Worm (Caenorhabditis elegans) whole organism, L4 larva: Measurements from ENCODE around the gene npp-10.
A peak's percentile ranks its signal among the peaks of the same experiment; 100 is the strongest.

Experiments used
- D1046.2 ChIP-seq: fragments of 200-800 bp; sonication (Bioruptor generic); IDR thresholded peaks from 2 replicates; pipeline ENCODE4 v1.3.6; 2022; ENCODE audit warnings: missing genetic modification characterization, missing compliant biosample characterization
- F10B5.3 ChIP-seq: sonication (generic microtip); optimal IDR thresholded peaks from 2 replicates; lab custom pipeline; 2016; ENCODE audit warnings: mild to moderate bottlenecking, missing genetic modification characterization, missing compliant biosample characterization
- F37D6.2 ChIP-seq: sonication (generic microtip); optimal IDR thresholded peaks from 2 replicates; lab custom pipeline; 2016; ENCODE audit warnings: mild to moderate bottlenecking, missing genetic modification characterization, missing compliant biosample characterization
- Y75B8A.6 ChIP-seq: fragments of 200-800 bp; sonication (Bioruptor generic); IDR thresholded peaks from 2 replicates; pipeline ENCODE4 v1.3.6; 2022; ENCODE audit warnings: missing genetic modification reagents, missing genetic modification characterization, missing compliant biosample characterization
- ZK337.2 ChIP-seq: fragments of 200-800 bp; sonication (Bioruptor generic); IDR thresholded peaks from 2 replicates; pipeline ENCODE4 v1.3.6; 2022; ENCODE audit warnings: missing genetic modification reagents, missing genetic modification characterization, missing compliant biosample characterization
- aha-1 ChIP-seq: fragments of 150-350 bp; peaks from one replicate; lab custom pipeline; 2014; ENCODE audit warnings: missing biosample characterization, missing genetic modification characterization
- aly-2 ChIP-seq: sonication (generic microtip); optimal IDR thresholded peaks from 2 replicates; lab custom pipeline; 2018; ENCODE audit warnings: missing biosample characterization, missing genetic modification characterization
- ama-1 ChIP-seq: fragments of 150-350 bp; optimal IDR thresholded peaks from 2 replicates; lab custom pipeline; 2014; ENCODE audit warnings: inconsistent platforms, mixed read lengths
- ceh-28 ChIP-seq: fragments of 150-350 bp; optimal IDR thresholded peaks from 2 replicates; lab custom pipeline; 2014; ENCODE audit warnings: missing biosample characterization, missing genetic modification reagents, missing genetic modification characterization
- ceh-32 ChIP-seq: sonication (generic microtip); optimal IDR thresholded peaks from 2 replicates; lab custom pipeline; 2016; ENCODE audit warnings: mild to moderate bottlenecking, missing genetic modification characterization, missing compliant biosample characterization; ENCODE audit not compliant: poor library complexity
- ceh-44 ChIP-seq: fragments of 200-800 bp; sonication (Bioruptor generic); IDR thresholded peaks from 2 replicates; pipeline ENCODE4 v1.3.6; 2022; ENCODE audit warnings: missing genetic modification reagents, missing genetic modification characterization, missing compliant biosample characterization
- ceh-62 ChIP-seq: sonication (generic microtip); optimal IDR thresholded peaks from 2 replicates; lab custom pipeline; 2017; ENCODE audit warnings: missing biosample characterization, missing genetic modification characterization
- ces-1 ChIP-seq: fragments of 150-350 bp; sonication (generic microtip); optimal IDR thresholded peaks from 4 replicates; lab custom pipeline; 2014; ENCODE audit warnings: missing biosample characterization, missing genetic modification reagents, missing genetic modification characterization
- ctbp-1 ChIP-seq: fragments of 200-800 bp; sonication (Bioruptor generic); IDR thresholded peaks from 2 replicates; pipeline ENCODE4 v1.3.6; 2022; ENCODE audit warnings: missing genetic modification reagents, missing genetic modification characterization, missing compliant biosample characterization
- dpl-1 ChIP-seq: fragments of 150-350 bp; optimal IDR thresholded peaks from 2 replicates; lab custom pipeline; 2014; ENCODE audit warnings: missing biosample characterization, missing genetic modification reagents, missing genetic modification characterization
- duxl-1 ChIP-seq: sonication (generic microtip); optimal IDR thresholded peaks from 2 replicates; lab custom pipeline; 2016; ENCODE audit warnings: mild to moderate bottlenecking, missing genetic modification characterization, moderate library complexity, missing compliant biosample characterization; ENCODE audit not compliant: poor library complexity
- egl-43 ChIP-seq: fragments of 200-800 bp; sonication (Bioruptor generic); IDR thresholded peaks from 2 replicates; pipeline ENCODE4 v1.3.6; 2022; ENCODE audit warnings: missing genetic modification reagents, missing genetic modification characterization, missing compliant biosample characterization
- fos-1 ChIP-seq: fragments of 150-350 bp; optimal IDR thresholded peaks from 2 replicates; lab custom pipeline; 2014; ENCODE audit warnings: missing biosample characterization, missing genetic modification characterization
- gei-8 ChIP-seq: fragments of 200-800 bp; sonication (Bioruptor generic); optimal IDR thresholded peaks from 2 replicates; lab custom pipeline; 2018; ENCODE audit warnings: mild to moderate bottlenecking, missing genetic modification characterization, missing compliant biosample characterization
- hlh-11 ChIP-seq: fragments of 200-800 bp; sonication (Bioruptor generic); optimal IDR thresholded peaks from 2 replicates; lab custom pipeline; 2018; ENCODE audit warnings: mild to moderate bottlenecking, missing genetic modification characterization, missing compliant biosample characterization
- hlh-30 ChIP-seq: sonication (generic microtip); optimal IDR thresholded peaks from 2 replicates; lab custom pipeline; 2017; ENCODE audit warnings: antibody characterized with exemption, mild to moderate bottlenecking, missing genetic modification characterization, missing compliant biosample characterization; ENCODE audit not compliant: insufficient read depth
- jun-1 ChIP-seq: fragments of 150-350 bp; optimal IDR thresholded peaks from 2 replicates; lab custom pipeline; 2014; ENCODE audit warnings: missing biosample characterization, missing genetic modification reagents, missing genetic modification characterization
- lim-7 ChIP-seq: fragments of 200-800 bp; sonication (Bioruptor generic); IDR thresholded peaks from 2 replicates; pipeline ENCODE4 v1.3.6; 2022; ENCODE audit warnings: missing genetic modification characterization, missing compliant biosample characterization
- lir-3 ChIP-seq: sonication (generic microtip); optimal IDR thresholded peaks from 2 replicates; lab custom pipeline; 2016; ENCODE audit warnings: mild to moderate bottlenecking, missing genetic modification characterization, missing compliant biosample characterization
- lsy-2 ChIP-seq, 2 experiments: fragments of 150-350 bp in 1 of 2; sonication (generic microtip) in 1 of 2; optimal IDR thresholded peaks; 2 replicates each; lab custom pipeline; 2014 to 2017; ENCODE audit warnings: missing biosample characterization in 2 of 2, missing genetic modification characterization in 2 of 2
- madf-9 ChIP-seq: fragments of 200-800 bp; sonication (Bioruptor generic); conservative IDR thresholded peaks from 2 replicates; pipeline ENCODE4 v1.3.6; 2022; ENCODE audit warnings: missing genetic modification reagents, missing genetic modification characterization, missing compliant biosample characterization
- mep-1 ChIP-seq: fragments of 150-350 bp; sonication (generic microtip); optimal IDR thresholded peaks from 3 replicates; lab custom pipeline; 2014; ENCODE audit warnings: missing biosample characterization, missing genetic modification characterization
- mxl-3 ChIP-seq: fragments of 200-800 bp; sonication (Bioruptor generic); optimal IDR thresholded peaks from 2 replicates; lab custom pipeline; 2018; ENCODE audit warnings: mild to moderate bottlenecking, missing genetic modification characterization, missing compliant biosample characterization
- nhr-10 ChIP-seq: fragments of 150-350 bp; optimal IDR thresholded peaks from 2 replicates; lab custom pipeline; 2014; ENCODE audit warnings: missing biosample characterization, missing genetic modification characterization
- nhr-237 ChIP-seq: sonication (generic microtip); optimal IDR thresholded peaks from 2 replicates; lab custom pipeline; 2017; ENCODE audit warnings: missing biosample characterization, missing genetic modification characterization
- nhr-25 ChIP-seq: sonication (generic microtip); optimal IDR thresholded peaks from 2 replicates; lab custom pipeline; 2017; ENCODE audit warnings: missing genetic modification characterization, mild to moderate bottlenecking, missing compliant biosample characterization, antibody characterized with exemption, moderate library complexity, borderline replicate concordance; ENCODE audit not compliant: insufficient read depth
- nhr-48 ChIP-seq: sonication (generic microtip); optimal IDR thresholded peaks from 2 replicates; lab custom pipeline; 2016; ENCODE audit warnings: mild to moderate bottlenecking, missing genetic modification characterization, missing compliant biosample characterization
- nhr-76 ChIP-seq: fragments of 150-350 bp; optimal IDR thresholded peaks from 2 replicates; lab custom pipeline; 2014; ENCODE audit warnings: missing biosample characterization, missing genetic modification characterization
- php-3 ChIP-seq: fragments of 200-800 bp; sonication (Bioruptor generic); IDR thresholded peaks from 2 replicates; pipeline ENCODE4 v1.3.6; 2022; ENCODE audit warnings: missing genetic modification reagents, missing genetic modification characterization, missing compliant biosample characterization
- rbr-2 ChIP-seq: sonication (generic microtip); optimal IDR thresholded peaks from 2 replicates; lab custom pipeline; 2016; ENCODE audit warnings: missing genotype, missing genetic modification characterization, missing compliant biosample characterization
- saeg-2 ChIP-seq: fragments of 200-800 bp; sonication (Bioruptor generic); IDR thresholded peaks from 2 replicates; pipeline ENCODE4 v1.3.6; 2022; ENCODE audit warnings: missing genetic modification reagents, missing genetic modification characterization, missing compliant biosample characterization
- set-16 ChIP-seq: fragments of 200-800 bp; sonication (Bioruptor generic); IDR thresholded peaks from 2 replicates; pipeline ENCODE4 v1.3.6; 2022; ENCODE audit warnings: missing genetic modification reagents, missing genetic modification characterization, missing compliant biosample characterization
- skn-1 ChIP-seq: fragments of 150-350 bp; optimal IDR thresholded peaks from 2 replicates; lab custom pipeline; 2014; ENCODE audit warnings: missing biosample characterization, missing genetic modification characterization
- snpc-1.2 ChIP-seq: fragments of 200-800 bp; sonication (Bioruptor generic); IDR thresholded peaks from 2 replicates; pipeline ENCODE4 v1.3.6; 2022; ENCODE audit warnings: missing genetic modification reagents, missing genetic modification characterization, missing compliant biosample characterization
- snpc-4 ChIP-seq: fragments of 150-350 bp; optimal IDR thresholded peaks from 2 replicates; lab custom pipeline; 2014; ENCODE audit warnings: missing biosample characterization, missing genetic modification characterization
- unc-130 ChIP-seq: sonication (generic microtip); optimal IDR thresholded peaks from 2 replicates; lab custom pipeline; 2016; ENCODE audit warnings: missing genetic modification reagents, missing genetic modification characterization, missing compliant biosample characterization
- unc-39 ChIP-seq: sonication (generic microtip); optimal IDR thresholded peaks from 2 replicates; lab custom pipeline; 2017; ENCODE audit warnings: missing biosample characterization, missing genetic modification characterization
- zfp-3 ChIP-seq: fragments of 200-800 bp; sonication (Bioruptor generic); conservative IDR thresholded peaks from 2 replicates; pipeline ENCODE4 v1.3.6; 2022; ENCODE audit warnings: missing genetic modification reagents, missing genetic modification characterization, missing compliant biosample characterization
- zip-11 ChIP-seq: fragments of 200-800 bp; sonication (Bioruptor generic); IDR thresholded peaks from 2 replicates; pipeline ENCODE4 v1.3.6; 2022; ENCODE audit warnings: missing genetic modification characterization, missing compliant biosample characterization
- ztf-11 ChIP-seq: fragments of 150-350 bp; optimal IDR thresholded peaks from 2 replicates; lab custom pipeline; 2014; ENCODE audit warnings: missing biosample characterization, missing genetic modification characterization

The npp-10 gene

DNA sequence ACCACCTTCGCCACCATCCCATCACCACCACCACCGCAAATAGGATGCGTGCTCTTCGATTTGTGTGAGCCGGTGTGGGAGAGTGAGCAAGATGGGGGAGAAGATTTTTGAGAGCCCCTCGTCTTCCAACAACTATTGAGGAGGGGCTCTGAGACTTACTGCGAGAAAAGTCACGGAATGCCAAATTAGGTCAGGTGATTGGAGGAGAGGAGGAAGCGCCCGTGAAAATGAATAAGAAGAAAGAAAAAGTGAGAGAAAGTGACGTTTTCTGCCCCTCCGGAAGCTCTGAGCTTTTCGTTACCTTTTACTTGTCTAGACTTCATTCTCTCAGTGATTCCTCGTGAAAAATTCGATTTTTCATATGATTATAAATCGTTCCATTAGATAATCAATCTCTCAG, 20.7 kb downstream of the npp-10 start:
- TF ChIP-seq ctbp-1 (GFP tag; lab: Robert Waterston, UW) (0 out of 2 replicates have a peak, but pooled peaks have one; percentile 8), snpc-4 (no peak), set-16 (0 out of 2 replicates have a peak, but pooled peaks have one; percentile 31), nhr-48 (tag; lab: Kevin White, UChicago) (no peak), hlh-30 (peak; percentile 30)

DNA sequence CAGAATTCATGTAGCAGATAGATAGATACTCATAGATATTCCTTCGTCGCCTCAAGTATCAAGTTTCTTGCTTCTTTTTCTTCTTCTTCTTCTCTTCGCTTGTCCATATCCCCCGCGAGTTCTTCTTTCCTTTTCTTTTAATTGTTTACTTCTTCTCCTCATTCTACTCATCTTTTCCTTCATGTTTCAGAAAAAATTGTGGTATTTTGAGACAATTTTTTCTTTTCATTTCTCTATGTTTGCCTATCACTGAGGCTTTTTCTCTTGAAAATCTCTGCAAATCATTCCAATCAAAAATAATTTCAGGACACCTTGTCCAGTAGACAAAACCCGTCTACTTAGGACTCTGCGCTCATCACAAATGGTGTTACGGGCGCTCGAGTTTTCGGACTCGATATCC, 26.4 kb downstream of the npp-10 start, which contains the start of gene T04C9.1:
Gene T04C9.1, plus strand, starts transcription at position 301 of the 400 bp plus-strand sequence.
- no peak for TF ChIP-seq ztf-11
- TF ChIP-seq saeg-2: no peak
- TF ChIP-seq ama-1 (lab: Kevin White, UChicago): no peak
- no peak for TF ChIP-seq ceh-32 (tag; lab: Kevin White, UChicago)
- no peak for TF ChIP-seq php-3 (GFP tag; lab: Robert Waterston, UW)
- no peak for TF ChIP-seq skn-1 (tag; lab: Kevin White, UChicago)

DNA sequence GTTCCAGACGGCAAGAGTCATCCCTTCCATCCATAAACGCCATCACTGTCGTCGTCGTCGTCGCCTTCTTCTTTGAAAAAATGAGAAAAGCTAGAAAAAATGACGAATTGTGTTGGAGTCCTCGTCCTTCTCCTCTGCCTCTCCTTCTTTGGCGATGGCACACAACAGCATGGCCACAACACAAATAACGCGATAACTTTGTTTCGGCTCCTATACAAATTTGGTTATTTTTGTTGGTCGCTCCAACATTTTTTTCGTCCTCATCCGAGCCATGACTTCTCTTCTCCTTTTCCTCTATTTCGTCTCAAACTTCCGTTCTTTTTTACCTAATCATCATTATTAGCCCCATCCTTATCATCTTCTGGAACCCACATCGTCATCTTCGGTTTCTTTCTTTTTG, 27.3 kb downstream of the npp-10 start:
- TF ChIP-seq ces-1 (GFP tag; lab: Kevin White, UChicago) (peak; percentile 88), ceh-28 (tag; lab: Kevin White, UChicago) (no peak), nhr-25 (tag; lab: Kevin White, UChicago) (no peak), mxl-3 (GFP tag; lab: Kevin White, UChicago) (no peak), lim-7 (GFP tag; lab: Robert Waterston, UW) (no peak), unc-39 (tag; lab: Kevin White, UChicago) (no peak), gei-8 (GFP tag; lab: Kevin White, UChicago) (no peak), nhr-76 (tag; lab: Kevin White, UChicago) (no peak), zip-11 (GFP tag; lab: Robert Waterston, UW) (no peak), dpl-1 (GFP tag; lab: Kevin White, UChicago) (no peak), snpc-1.2 (no peak), D1046.2 (GFP tag; lab: Robert Waterston, UW) (no peak), lsy-2 (tag; optimal IDR thresholded peaks at IDR 0.05; lab: Kevin White, UChicago) (peak in 1 of 2 experiments; percentile 7), rbr-2 (tag; lab: Kevin White, UChicago) (peak; percentile 16), ctbp-1 (GFP tag; lab: Robert Waterston, UW) (0 out of 2 replicates have a peak, but pooled peaks have one; percentile 36), ZK337.2 (GFP tag; lab: Robert Waterston, UW) (no peak)

DNA sequence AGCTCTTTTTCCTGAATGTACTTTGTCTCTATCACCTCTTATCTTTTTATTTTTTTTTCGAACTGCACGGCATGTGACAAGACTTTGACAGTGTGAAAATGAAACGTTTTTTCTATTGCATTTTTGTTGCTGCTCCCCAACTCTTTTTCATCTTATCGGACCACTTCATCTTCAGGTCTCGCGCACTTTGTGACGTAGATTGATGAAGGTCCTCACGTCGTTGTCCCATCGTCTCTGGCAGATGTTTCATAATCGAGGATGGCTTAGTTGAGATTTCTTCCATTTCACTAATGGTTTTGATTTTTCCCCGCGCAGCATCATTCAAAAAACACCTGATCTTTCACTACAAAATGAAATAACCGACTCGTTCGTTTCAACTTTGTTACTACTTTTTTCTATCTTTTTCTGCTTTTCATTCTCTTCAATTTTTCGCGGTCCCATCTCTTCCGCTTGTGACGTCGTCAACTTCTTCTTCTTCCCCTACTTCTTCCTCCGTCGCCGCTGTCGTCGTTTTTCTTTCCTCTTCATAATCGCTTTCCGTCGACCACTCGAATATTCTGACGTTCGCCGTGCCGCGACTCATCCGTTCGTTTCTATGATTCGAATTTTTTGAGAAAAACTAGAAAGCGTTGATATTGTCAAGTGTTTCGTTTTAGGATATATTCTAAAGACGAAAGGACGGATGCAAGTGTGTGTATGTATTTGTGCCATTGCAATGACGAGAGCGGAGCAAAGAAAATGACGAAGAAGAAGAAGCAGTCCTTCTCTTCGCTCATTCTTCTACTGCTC, 28.0 kb downstream of the npp-10 start, which contains the start of gene T04C9.2:
Gene T04C9.2, plus strand, starts transcription at position 739 of the 789 bp plus-strand sequence.
- TF ChIP-seq php-3 (GFP tag; lab: Robert Waterston, UW) (no peak), ceh-62 (tag; lab: Kevin White, UChicago) (no peak), F10B5.3 (no peak), hlh-11 (tag; lab: Kevin White, UChicago) (peak; percentile 44), unc-130 (GFP tag; lab: Kevin White, UChicago) (no peak), snpc-1.2 (no peak), duxl-1 (tag; lab: Kevin White, UChicago) (no peak), jun-1 (no peak), egl-43 (GFP tag; lab: Robert Waterston, UW) (no peak), hlh-30 (peak; percentile 38), ceh-44 (GFP tag; lab: Robert Waterston, UW) (no peak), zfp-3 (GFP tag; lab: Robert Waterston, UW) (no peak), lir-3 (tag; lab: Kevin White, UChicago) (no peak), fos-1 (no peak), nhr-10 (tag; lab: Kevin White, UChicago) (no peak), aha-1 (peak; percentile 82), F37D6.2 (no peak), aly-2 (tag; lab: Kevin White, UChicago) (no peak), nhr-237 (tag; lab: Kevin White, UChicago) (no peak), madf-9 (no peak), mep-1 (tag; lab: Kevin White, UChicago) (no peak), unc-39 (tag; lab: Kevin White, UChicago) (no peak), lsy-2 (tag; optimal IDR thresholded peaks at IDR 0.05; lab: Kevin White, UChicago) (peak in 1 of 2 experiments; percentile 20), Y75B8A.6 (GFP tag; lab: Robert Waterston, UW) (no peak)
